Worm (Caenorhabditis elegans) whole organism, early embryonic: ENCODE data around the gene srbc-42.

ENCODE experiments used
- B0310.2 ChIP-seq: sonication (generic microtip); optimal IDR thresholded peaks from 2 replicates; lab custom pipeline; 2016; ENCODE audit warnings: mild to moderate bottlenecking, missing genetic modification characterization, missing compliant biosample characterization
- flt-1 ChIP-seq: fragments of 200-800 bp; sonication (Bioruptor generic); IDR thresholded peaks from 2 replicates; pipeline ENCODE4 v1.3.6; 2022; ENCODE audit warnings: missing genetic modification characterization, missing compliant biosample characterization
- tbx-11 ChIP-seq: fragments of 200-800 bp; sonication (Bioruptor generic); IDR thresholded peaks from 2 replicates; pipeline ENCODE4 v1.3.6; 2022; ENCODE audit warnings: missing genetic modification characterization, missing compliant biosample characterization
- tra-4 ChIP-seq: sonication (generic microtip); optimal IDR thresholded peaks from 2 replicates; lab custom pipeline; 2017; ENCODE audit warnings: missing genetic modification characterization, missing compliant biosample characterization

DNA sequence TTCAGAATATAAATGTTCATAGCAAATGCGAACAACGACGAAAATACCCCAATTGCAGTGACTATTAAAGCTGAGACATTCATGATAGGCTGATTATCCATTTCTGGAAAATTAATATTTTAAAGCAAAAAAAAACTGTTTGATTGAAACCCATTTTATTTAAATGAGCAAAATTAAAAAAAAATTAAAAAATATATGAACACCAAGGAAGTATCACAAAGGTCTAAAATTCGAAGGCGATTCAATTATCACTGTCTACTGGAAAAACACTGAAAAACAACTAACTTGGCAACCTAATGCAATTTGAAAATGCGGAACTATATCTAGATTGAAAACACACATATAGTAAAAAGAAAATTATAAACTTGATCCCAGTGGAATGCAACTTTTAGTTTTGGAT, at the start of gene srbc-42:
- TF ChIP-seq tra-4 (no peak), tbx-11 (GFP tag; lab: Robert Waterston, UW) (no peak), flt-1 (GFP tag; lab: Robert Waterston, UW) (no peak), B0310.2 (tag; lab: Kevin White, UChicago) (no peak)
